Worm (Caenorhabditis elegans): ENCODE measurements around the gene T01D1.4.

The T01D1.4 gene

ce11 chrII:162182-162581, 16.7 kb downstream of the T01D1.4 start, which contains the start of gene etr-1 (continued):
- TF ChIP-seq ceh-88 (GFP tag; IDR thresholded peaks at IDR 0.05) = no peak
- TF ChIP-seq Y116A8C.19 (tag; optimal IDR thresholded peaks at IDR 0.05; ENCODE audit: borderline replicate concordance) = no peak
- TF ChIP-seq ceh-82 (tag; optimal IDR thresholded peaks at IDR 0.05) = no peak

- no peak for TF ChIP-seq unc-130 (tag; optimal IDR thresholded peaks at IDR 0.05)
- peak; percentile 51 for TF ChIP-seq nhr-19 (GFP tag; conservative IDR thresholded peaks at IDR 0.05)
- peak; percentile 19 for TF ChIP-seq nhr-20 (tag; optimal IDR thresholded peaks at IDR 0.05)
- TF ChIP-seq lsy-2 (tag; optimal IDR thresholded peaks at IDR 0.05) = peak; percentile 31 to 41
- peak; percentile 8 for TF ChIP-seq lin-39 (tag; optimal IDR thresholded peaks at IDR 0.05)
- no peak for TF ChIP-seq nhr-28 (tag; optimal IDR thresholded peaks at IDR 0.05)
- peak; percentile 72 for TF ChIP-seq rnt-1 (tag; optimal IDR thresholded peaks at IDR 0.05)
- peak; percentile 32 for TF ChIP-seq dsc-1 (tag; optimal IDR thresholded peaks at IDR 0.05)
- no peak for TF ChIP-seq irx-1 (tag; optimal IDR thresholded peaks at IDR 0.05)
- peak; percentile 71 for TF ChIP-seq nhr-71 (tag; optimal IDR thresholded peaks at IDR 0.05)
- TF ChIP-seq tbx-2 (tag; optimal IDR thresholded peaks at IDR 0.05) = peak; percentile 4
- TF ChIP-seq efl-1 (optimal IDR thresholded peaks at IDR 0.05) = peak in 1 of 2 experiments; percentile 22
- peak in 1 of 2 experiments; percentile 92 for TF ChIP-seq efl-1 (GFP tag; optimal IDR thresholded peaks at IDR 0.05 in 1 of 2)
- TF ChIP-seq snu-23 (GFP tag; optimal IDR thresholded peaks at IDR 0.05) = peak; percentile 48
- TF ChIP-seq lin-14 (GFP tag; optimal IDR thresholded peaks at IDR 0.05) = peak; percentile 77
- peak; percentile 47 for TF ChIP-seq xbp-1 (tag; optimal IDR thresholded peaks at IDR 0.05)
Measured at ce11 chrII:161275-161674, 17.6 kb downstream of the T01D1.4 start.

ce11 chrII:160561-161123, 18.3 kb downstream of the T01D1.4 start:
- TF ChIP-seq fkh-4 (tag; optimal IDR thresholded peaks at IDR 0.05; ENCODE audit: borderline replicate concordance) (peak; percentile 84), ceh-90 (tag; optimal IDR thresholded peaks at IDR 0.05) (no peak), lsy-2 (tag; optimal IDR thresholded peaks at IDR 0.05) (peak in 1 of 2 experiments; percentile 13), efl-1 (optimal IDR thresholded peaks at IDR 0.05) (no peak), efl-1 (GFP tag; optimal IDR thresholded peaks at IDR 0.05 in 1 of 2) (peak in 1 of 2 experiments; percentile 37), nhr-85 (tag) (peak; percentile 42), rnt-1 (tag; optimal IDR thresholded peaks at IDR 0.05) (peak; percentile 5), nhr-71 (tag; optimal IDR thresholded peaks at IDR 0.05) (peak; percentile 69), ztf-4 (tag; optimal IDR thresholded peaks at IDR 0.05) (peak; percentile 11), C34B4.2 (tag; optimal IDR thresholded peaks at IDR 0.05) (no peak), dsc-1 (tag; optimal IDR thresholded peaks at IDR 0.05) (peak; percentile 94), lin-14 (GFP tag; optimal IDR thresholded peaks at IDR 0.05) (peak; percentile 59), nhr-47 (tag; optimal IDR thresholded peaks at IDR 0.05) (peak; percentile 27), swsn-7 (tag; optimal IDR thresholded peaks at IDR 0.05) (no peak), nhr-20 (tag; optimal IDR thresholded peaks at IDR 0.05) (peak; percentile 49), fkh-8 (tag; optimal IDR thresholded peaks at IDR 0.05) (peak; percentile 81), ceh-82 (tag; optimal IDR thresholded peaks at IDR 0.05) (no peak)

ce11 chrII:159294-159922, 19.5 kb downstream of the T01D1.4 start:
- TF ChIP-seq elt-2 (tag; optimal IDR thresholded peaks at IDR 0.05) (peak; percentile 32), lin-15B (tag; optimal IDR thresholded peaks at IDR 0.05) (no peak), jun-1 (tag; optimal IDR thresholded peaks at IDR 0.05) (peak; percentile 9), F16B12.6 (tag; optimal IDR thresholded peaks at IDR 0.05) (no peak), efl-1 (optimal IDR thresholded peaks at IDR 0.05) (peak; percentile 39 to 47), efl-1 (GFP tag; optimal IDR thresholded peaks at IDR 0.05 in 1 of 2) (peak; percentile 2 to 91), xbp-1 (tag; optimal IDR thresholded peaks at IDR 0.05) (peak; percentile 3), blmp-1 (tag; optimal IDR thresholded peaks at IDR 0.05) (peak; percentile 81), ceh-88 (GFP tag; IDR thresholded peaks at IDR 0.05) (no peak), ceh-90 (tag; optimal IDR thresholded peaks at IDR 0.05) (no peak), swsn-7 (tag; optimal IDR thresholded peaks at IDR 0.05) (no peak), dpl-1 (GFP tag; optimal IDR thresholded peaks at IDR 0.05) (peak in 2 of 3 experiments; percentile 2 to 31), sup-37 (GFP tag; optimal IDR thresholded peaks at IDR 0.05) (no peak), nhr-28 (tag; optimal IDR thresholded peaks at IDR 0.05) (no peak), rnt-1 (tag; optimal IDR thresholded peaks at IDR 0.05) (peak; percentile 63), mep-1 (tag; optimal IDR thresholded peaks at IDR 0.05) (peak; percentile 49), tlp-1 (tag; optimal IDR thresholded peaks at IDR 0.05) (no peak), pag-3 (tag; optimal IDR thresholded peaks at IDR 0.05; ENCODE audit: borderline replicate concordance, insufficient read depth) (no peak), nhr-11 (tag; optimal IDR thresholded peaks at IDR 0.05) (no peak), ces-1 (GFP tag; optimal IDR thresholded peaks at IDR 0.05) (no peak), C16A3.4 (tag; optimal IDR thresholded peaks at IDR 0.05) (no peak), unc-30 (tag; optimal IDR thresholded peaks at IDR 0.05) (no peak), ztf-11 (tag; optimal IDR thresholded peaks at IDR 0.05) (no peak), fkh-10 (GFP tag; optimal IDR thresholded peaks at IDR 0.05) (no peak), nhr-77 (tag; optimal IDR thresholded peaks at IDR 0.05) (no peak), nhr-12 (tag; optimal IDR thresholded peaks at IDR 0.05) (no peak)

All from whole organism, L1 larva.